Fruit fly (Drosophila melanogaster): Measurements from ENCODE around the gene bru2.

DNA sequence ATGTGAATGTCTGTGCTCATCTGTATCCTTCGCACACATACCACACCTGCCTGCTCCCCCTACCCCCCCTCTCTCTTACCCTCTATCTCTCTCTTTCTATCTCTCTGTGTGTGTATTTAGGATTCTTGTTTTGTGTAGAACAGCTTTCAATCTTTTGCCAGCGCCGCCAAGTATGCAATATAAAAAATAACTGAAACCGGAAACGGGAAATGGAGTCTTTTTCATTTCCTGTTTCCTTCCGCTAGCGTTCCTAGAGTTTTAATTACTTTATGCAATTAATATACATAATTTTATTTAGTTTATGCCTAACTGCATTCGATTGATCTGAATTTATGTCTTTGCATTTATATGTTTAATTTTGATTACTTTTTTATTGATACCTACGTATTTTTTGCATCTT lies 48.4 kb downstream of the bru2 start:
- TF ChIP-seq CG32121 (GFP tag; IDR thresholded peaks at IDR 0.05) (no peak), CG10348 (GFP tag; IDR thresholded peaks at IDR 0.05) (no peak), Pif1A (GFP tag; optimal IDR thresholded peaks at IDR 0.05) (no peak), EcR (GFP tag; optimal IDR thresholded peaks at IDR 0.05) (no peak), Snoo (tag; optimal IDR thresholded peaks at IDR 0.05) (no peak), D1 (tag; optimal IDR thresholded peaks at IDR 0.05) (no peak), CG15710 (tag; optimal IDR thresholded peaks at IDR 0.05) (no peak), CG17806 (tag; optimal IDR thresholded peaks at IDR 0.05) (no peak), Pif1B (GFP tag; optimal IDR thresholded peaks at IDR 0.05) (no peak), CG4496 (GFP tag; IDR thresholded peaks at IDR 0.05) (no peak), rn (GFP tag; IDR thresholded peaks at IDR 0.05) (no peak)
